Worm (Caenorhabditis elegans) whole organism, L3 larva: ENCODE data around the gene tmem-131.

Source experiments
- aly-2 ChIP-seq: fragments of 150-350 bp; optimal IDR thresholded peaks from 2 replicates; lab custom pipeline; 2014; ENCODE audit warnings: missing biosample characterization, missing genetic modification characterization
- lin-15B ChIP-seq: fragments of 150-350 bp; optimal IDR thresholded peaks from 2 replicates; lab custom pipeline; 2014; ENCODE audit warnings: missing biosample characterization, missing genetic modification characterization

DNA sequence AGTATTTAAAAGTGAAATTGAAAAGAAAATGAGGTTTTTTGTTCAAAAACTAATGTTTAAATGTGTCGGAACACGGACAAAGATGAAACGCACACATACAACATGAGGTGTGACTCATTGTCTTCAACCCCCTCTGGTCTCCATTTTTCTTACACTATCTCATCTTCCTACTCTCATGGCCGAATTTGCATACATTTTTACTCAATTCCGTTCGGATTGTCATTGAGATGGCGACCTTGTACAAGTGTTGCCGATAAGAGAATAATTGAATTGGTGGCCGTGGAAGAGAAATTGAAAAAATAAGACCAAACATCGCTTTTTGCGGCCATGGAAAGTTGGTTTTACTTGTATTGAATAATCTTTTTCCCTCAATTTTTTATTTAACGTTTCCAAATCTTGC is 49.2 kb upstream of the tmem-131 start, which contains the start of gene txbp-3:
- no peak for TF ChIP-seq aly-2 (tag; lab: Kevin White, UChicago)
- TF ChIP-seq lin-15B (tag; lab: Kevin White, UChicago) = peak; percentile 70
